Fruit fly (Drosophila melanogaster) whole organism, embryonic: ENCODE measurements around the gene Helz.

ENCODE experiments used
- Atf3 ChIP-seq: fragments of 200-800 bp; sonication (Bioruptor generic); optimal IDR thresholded peaks from 3 replicates; lab custom pipeline; 2016; ENCODE audit warnings: missing biosample characterization, missing genetic modification characterization
- BtbVII ChIP-seq: fragments of 200-800 bp; sonication (Bioruptor generic); optimal IDR thresholded peaks from 3 replicates; lab custom pipeline; 2017; ENCODE audit warnings: missing biosample characterization, mild to moderate bottlenecking, missing genetic modification characterization
- CG10147 ChIP-seq: fragments of 200-800 bp; sonication (Bioruptor generic); optimal IDR thresholded peaks from 2 replicates; lab custom pipeline; 2019; ENCODE audit warnings: missing biosample characterization, mild to moderate bottlenecking, missing genetic modification characterization, moderate library complexity
- CG11398 ChIP-seq: fragments of 200-800 bp; sonication (Bioruptor generic); optimal IDR thresholded peaks from 2 replicates; lab custom pipeline; 2016; ENCODE audit warnings: missing biosample characterization, missing genetic modification characterization
- CG12391 ChIP-seq: fragments of 200-800 bp; sonication (Bioruptor generic); optimal IDR thresholded peaks from 3 replicates; lab custom pipeline; 2018; ENCODE audit warnings: missing biosample characterization, mild to moderate bottlenecking, missing genetic modification characterization, moderate library complexity
- CG13624 ChIP-seq: fragments of 200-800 bp; sonication (Bioruptor generic); optimal IDR thresholded peaks from 2 replicates; lab custom pipeline; 2016; ENCODE audit warnings: missing biosample characterization, missing genetic modification characterization
- CG13894 ChIP-seq: fragments of 200-800 bp; sonication (Bioruptor generic); optimal IDR thresholded peaks from 3 replicates; lab custom pipeline; 2018; ENCODE audit warnings: missing biosample characterization, mild to moderate bottlenecking, missing genetic modification characterization, moderate library complexity
- CG15479 ChIP-seq: fragments of 200-800 bp; sonication (Bioruptor generic); optimal IDR thresholded peaks from 3 replicates; lab custom pipeline; 2019; ENCODE audit warnings: missing biosample characterization, mild to moderate bottlenecking, missing genetic modification characterization, moderate library complexity
- CG17186 ChIP-seq: fragments of 200-800 bp; sonication (Bioruptor generic); optimal IDR thresholded peaks from 3 replicates; lab custom pipeline; 2017; ENCODE audit warnings: missing biosample characterization, missing genetic modification reagents, missing genetic modification characterization
- CG17912 ChIP-seq: fragments of 200-800 bp; sonication (Bioruptor generic); optimal IDR thresholded peaks from 2 replicates; lab custom pipeline; 2018; ENCODE audit warnings: missing biosample characterization, mild to moderate bottlenecking, missing genetic modification characterization
- CG18476 ChIP-seq: fragments of 200-800 bp; sonication (Bioruptor generic); optimal IDR thresholded peaks from 2 replicates; lab custom pipeline; 2016; ENCODE audit warnings: missing biosample characterization, mild to moderate bottlenecking, missing genetic modification characterization
- CG31224 ChIP-seq: fragments of 200-800 bp; sonication (Bioruptor generic); IDR thresholded peaks from 2 replicates; pipeline ENCODE4 v1.3.6; 2022; ENCODE audit warnings: missing biosample characterization, missing genetic modification characterization
- CG4282 ChIP-seq: fragments of 200-800 bp; sonication (Bioruptor generic); optimal IDR thresholded peaks from 2 replicates; lab custom pipeline; 2016; ENCODE audit warnings: missing biosample characterization, missing genetic modification characterization
- CG4328 ChIP-seq: fragments of 200-800 bp; sonication (Bioruptor generic); optimal IDR thresholded peaks from 3 replicates; lab custom pipeline; 2017; ENCODE audit warnings: missing biosample characterization, missing genetic modification reagents, missing genetic modification characterization
- CG4820 ChIP-seq: fragments of 200-800 bp; sonication (Bioruptor generic); optimal IDR thresholded peaks from 3 replicates; lab custom pipeline; 2016; ENCODE audit warnings: missing biosample characterization, missing genetic modification characterization
- CG7271 ChIP-seq: fragments of 200-800 bp; sonication (Bioruptor generic); optimal IDR thresholded peaks from 2 replicates; lab custom pipeline; 2018; ENCODE audit warnings: missing biosample characterization, mild to moderate bottlenecking, missing genetic modification characterization, moderate library complexity
- Dll ChIP-seq: fragments of 200-800 bp; sonication (Bioruptor generic); IDR thresholded peaks from 4 replicates; pipeline ENCODE4 v1.3.6; 2022; ENCODE audit warnings: missing biosample characterization, missing genetic modification characterization; ENCODE audit not compliant: partially characterized antibody
- E2f1 ChIP-seq: fragments of 200-800 bp; sonication (Bioruptor generic); IDR thresholded peaks from 2 replicates; pipeline ENCODE4 v1.3.6; 2022; ENCODE audit warnings: missing biosample characterization, missing genetic modification characterization
- Fer1 ChIP-seq: fragments of 200-800 bp; sonication (Bioruptor generic); optimal IDR thresholded peaks from 2 replicates; lab custom pipeline; 2017; ENCODE audit warnings: missing biosample characterization, mild to moderate bottlenecking, missing genetic modification characterization
- Gsc ChIP-seq: fragments of 200-800 bp; sonication (Bioruptor generic); IDR thresholded peaks from 2 replicates; pipeline ENCODE4 v1.3.6; 2022; ENCODE audit warnings: missing biosample characterization, missing genetic modification characterization
- Max ChIP-seq: fragments of 200-800 bp; sonication (Bioruptor generic); optimal IDR thresholded peaks from 2 replicates; lab custom pipeline; 2016; ENCODE audit warnings: missing biosample characterization, mild to moderate bottlenecking, missing genetic modification characterization
- NC2β ChIP-seq: fragments of 200-800 bp; sonication (Bioruptor generic); optimal IDR thresholded peaks from 2 replicates; lab custom pipeline; 2016; ENCODE audit warnings: missing biosample characterization, missing genetic modification characterization
- Neu2 ChIP-seq: fragments of 200-800 bp; sonication (Bioruptor generic); optimal IDR thresholded peaks from 3 replicates; lab custom pipeline; 2016; ENCODE audit warnings: missing biosample characterization, missing genetic modification characterization, borderline replicate concordance
- Oaz ChIP-seq: fragments of 200-800 bp; sonication (Bioruptor generic); IDR thresholded peaks from 2 replicates; pipeline ENCODE4 v1.3.6; 2022; ENCODE audit warnings: missing biosample characterization, missing genetic modification characterization
- Pdp1 ChIP-seq, 2 experiments: fragments of 200-800 bp; sonication (Bioruptor generic); optimal IDR thresholded peaks; 3 replicates each; lab custom pipeline; 2016; ENCODE audit warnings: missing biosample characterization in 2 of 2, missing genetic modification characterization in 2 of 2, mild to moderate bottlenecking in 1 of 2, moderate library complexity in 1 of 2
- Ravus ChIP-seq: fragments of 200-800 bp; sonication (Bioruptor generic); IDR thresholded peaks from 2 replicates; pipeline ENCODE4 v1.3.6; 2022; ENCODE audit warnings: missing biosample characterization, missing genetic modification characterization
- Taf1 ChIP-seq: fragments of 200-800 bp; sonication (Bioruptor generic); IDR thresholded peaks from 2 replicates; pipeline ENCODE4 v1.3.6; 2022; ENCODE audit warnings: missing biosample characterization, missing genetic modification characterization
- ac ChIP-seq: fragments of 200-800 bp; sonication (Bioruptor generic); optimal IDR thresholded peaks from 3 replicates; lab custom pipeline; 2017; ENCODE audit warnings: missing biosample characterization, mild to moderate bottlenecking, missing genetic modification characterization
- btn ChIP-seq: fragments of 200-800 bp; sonication (Bioruptor generic); optimal IDR thresholded peaks from 2 replicates; lab custom pipeline; 2016; ENCODE audit warnings: missing biosample characterization, missing genetic modification characterization
- dysf ChIP-seq: fragments of 200-800 bp; sonication (Bioruptor generic); IDR thresholded peaks from 3 replicates; pipeline ENCODE4 v1.3.6; 2022; ENCODE audit warnings: missing biosample characterization, missing genetic modification characterization
- fd3F ChIP-seq: fragments of 200-800 bp; sonication (Bioruptor generic); optimal IDR thresholded peaks from 2 replicates; lab custom pipeline; 2018; ENCODE audit warnings: missing biosample characterization, mild to moderate bottlenecking, missing genetic modification characterization, moderate library complexity
- gem ChIP-seq: fragments of 200-800 bp; sonication (Bioruptor generic); optimal IDR thresholded peaks from 2 replicates; lab custom pipeline; 2019; ENCODE audit warnings: missing biosample characterization, mild to moderate bottlenecking, missing genetic modification characterization, moderate library complexity
- h ChIP-seq: fragments of >200 bp; optimal IDR thresholded peaks from 2 replicates; lab custom pipeline; 2017
- insv ChIP-seq, 2 experiments: fragments of 200-800 bp; sonication (Bioruptor generic); optimal IDR thresholded peaks; 3 replicates each; lab custom pipeline; 2016 to 2018; ENCODE audit warnings: missing biosample characterization in 2 of 2, missing genetic modification characterization in 2 of 2
- jing ChIP-seq: fragments of 200-800 bp; sonication (Bioruptor generic); optimal IDR thresholded peaks from 2 replicates; lab custom pipeline; 2018; ENCODE audit warnings: missing biosample characterization, mild to moderate bottlenecking, missing genetic modification characterization
- klu ChIP-seq: fragments of 200-800 bp; sonication (Bioruptor generic); IDR thresholded peaks from 2 replicates; pipeline ENCODE4 v1.3.6; 2022; ENCODE audit warnings: missing biosample characterization, missing genetic modification characterization
- lov ChIP-seq, 2 experiments: fragments of 200-800 bp in 1 of 2; fragments of >200 bp in 1 of 2; sonication (Bioruptor generic) in 1 of 2; IDR thresholded peaks in 1 of 2; optimal IDR thresholded peaks in 1 of 2; 2 replicates in 1 of 2; 3 replicates in 1 of 2; pipeline versions ENCODE4 v1.3.6 to Lab custom; 2017 to 2022; ENCODE audit warnings: missing biosample characterization in 1 of 2, missing genetic modification characterization in 1 of 2
- pita ChIP-seq: fragments of 200-800 bp; sonication (Bioruptor generic); optimal IDR thresholded peaks from 2 replicates; lab custom pipeline; 2017; ENCODE audit warnings: missing biosample characterization, mild to moderate bottlenecking, missing genetic modification characterization
- pros ChIP-seq: fragments of 200-800 bp; sonication (Bioruptor generic); optimal IDR thresholded peaks from 3 replicates; lab custom pipeline; 2019; ENCODE audit warnings: missing biosample characterization, mild to moderate bottlenecking, missing genetic modification characterization, moderate library complexity
- pum ChIP-seq: fragments of 200-800 bp; sonication (Bioruptor generic); optimal IDR thresholded peaks from 2 replicates; lab custom pipeline; 2016; ENCODE audit warnings: missing biosample characterization, missing genetic modification characterization
- ranshi ChIP-seq: fragments of 200-800 bp; sonication (Bioruptor generic); IDR thresholded peaks from 2 replicates; pipeline ENCODE4 v1.3.6; 2022; ENCODE audit warnings: missing biosample characterization, missing genetic modification characterization
- rib ChIP-seq: fragments of 200-800 bp; sonication (Bioruptor generic); IDR thresholded peaks from 2 replicates; pipeline ENCODE4 v1.3.6; 2022; ENCODE audit warnings: missing biosample characterization, missing genetic modification characterization
- schlank ChIP-seq: fragments of 200-800 bp; sonication (Bioruptor generic); optimal IDR thresholded peaks from 2 replicates; lab custom pipeline; 2018; ENCODE audit warnings: missing biosample characterization, mild to moderate bottlenecking, missing genetic modification characterization
- sd ChIP-seq: fragments of 200-800 bp; sonication (Bioruptor generic); optimal IDR thresholded peaks from 3 replicates; lab custom pipeline; 2018; ENCODE audit warnings: missing biosample characterization, mild to moderate bottlenecking, missing genetic modification characterization, moderate library complexity
- tll ChIP-seq, 2 experiments: fragments of 200-800 bp in 1 of 2; fragments of >200 bp in 1 of 2; sonication (Bioruptor generic) in 1 of 2; optimal IDR thresholded peaks; 2 replicates each; lab custom pipeline; 2017 to 2019; ENCODE audit warnings: missing biosample characterization in 2 of 2, missing genetic modification characterization in 2 of 2, mild to moderate bottlenecking in 1 of 2, moderate library complexity in 1 of 2
- tup ChIP-seq: fragments of 200-800 bp; sonication (Bioruptor generic); optimal IDR thresholded peaks from 2 replicates; lab custom pipeline; 2016; ENCODE audit warnings: missing biosample characterization, mild to moderate bottlenecking, missing genetic modification characterization, moderate library complexity
- wdn ChIP-seq: fragments of 200-800 bp; sonication (Bioruptor generic); IDR thresholded peaks from 2 replicates; pipeline ENCODE4 v1.3.6; 2022; ENCODE audit warnings: missing biosample characterization, missing genetic modification characterization
- zen ChIP-seq: fragments of 200-800 bp; sonication (Bioruptor generic); optimal IDR thresholded peaks from 3 replicates; lab custom pipeline; 2018; ENCODE audit warnings: missing biosample characterization, mild to moderate bottlenecking, missing genetic modification characterization, moderate library complexity
- zfh2 ChIP-seq: fragments of 200-800 bp; sonication (Bioruptor generic); optimal IDR thresholded peaks from 2 replicates; lab custom pipeline; 2016; ENCODE audit warnings: missing biosample characterization, missing genetic modification characterization

Helz gene

dm6 chr3L:14786230-14786850 is 3.4 kb upstream of the Helz start, which contains the start of the genes bmm and Tdrd3 (continued):
- TF ChIP-seq Fer1 (GFP tag; lab: Kevin White, UChicago): peak; percentile 74
- TF ChIP-seq lov (optimal IDR thresholded peaks at IDR 0.05; lab: Kevin White, UChicago): no peak
- no peak for TF ChIP-seq lov (GFP tag; IDR thresholded peaks at IDR 0.05; lab: Robert Waterston, UW)
- peak; percentile 62; the same call in 1 of the 2 replicates for TF ChIP-seq E2f1
- peak; percentile 55; the same call in 1 of the 2 replicates for TF ChIP-seq Taf1 (GFP tag; lab: Robert Waterston, UW)
- TF ChIP-seq jing (GFP tag; lab: Kevin White, UChicago): no peak
- no peak for TF ChIP-seq pros (GFP tag; lab: Kevin White, UChicago)
- peak; percentile 47 for TF ChIP-seq CG18476
- TF ChIP-seq insv (GFP tag; optimal IDR thresholded peaks at IDR 0.05; lab: Kevin White, UChicago): peak in 1 of 2 experiments; percentile 63
- TF ChIP-seq dysf (GFP tag; lab: Robert Waterston, UW): peak; percentile 82
- no peak for TF ChIP-seq Gsc (GFP tag; lab: Robert Waterston, UW)
- TF ChIP-seq gem (tag; lab: Kevin White, UChicago): peak; percentile 91
- peak; percentile 32 for TF ChIP-seq schlank (tag; lab: Kevin White, UChicago)
- no peak for TF ChIP-seq CG17912 (GFP tag; lab: Kevin White, UChicago)
- peak; percentile 46 for TF ChIP-seq pum (GFP tag; lab: Kevin White, UChicago)
- TF ChIP-seq h (lab: Kevin White, UChicago): no peak
- peak; percentile 74 for TF ChIP-seq CG4820 (GFP tag; lab: Kevin White, UChicago)
- peak; percentile 95 for TF ChIP-seq CG12391 (tag; lab: Kevin White, UChicago)
- peak; percentile 39 for TF ChIP-seq Max (GFP tag; lab: Kevin White, UChicago)
- TF ChIP-seq CG11398 (GFP tag; lab: Kevin White, UChicago): no peak
- TF ChIP-seq Ravus: no peak
- TF ChIP-seq Atf3: no peak
- TF ChIP-seq Pdp1 (GFP tag; optimal IDR thresholded peaks at IDR 0.05; lab: Kevin White, UChicago): peak; percentile 34 to 38
- peak; percentile 43; the same call in 1 of the 2 replicates for TF ChIP-seq wdn (GFP tag; lab: Robert Waterston, UW)
- TF ChIP-seq zfh2 (GFP tag; lab: Kevin White, UChicago): peak; percentile 88
- TF ChIP-seq pita: no peak
- no peak for TF ChIP-seq btn (GFP tag; lab: Kevin White, UChicago)
- TF ChIP-seq fd3F (GFP tag; lab: Kevin White, UChicago): peak; percentile 82
- TF ChIP-seq CG31224: peak; percentile 69
- no peak for TF ChIP-seq BtbVII (GFP tag; lab: Kevin White, UChicago)
- peak; percentile 56 for TF ChIP-seq sd (tag; lab: Kevin White, UChicago)
- peak; percentile 79 for TF ChIP-seq CG4328 (GFP tag; lab: Kevin White, UChicago)
- TF ChIP-seq CG13624 (GFP tag; lab: Kevin White, UChicago): peak; percentile 35
- TF ChIP-seq Neu2: no peak
- TF ChIP-seq CG4282 (GFP tag; lab: Kevin White, UChicago): no peak
- TF ChIP-seq zen (tag; lab: Kevin White, UChicago): peak; percentile 90
- TF ChIP-seq NC2β (GFP tag; lab: Kevin White, UChicago): no peak
- TF ChIP-seq tup: peak; percentile 51
- no peak for TF ChIP-seq CG17186 (GFP tag; lab: Kevin White, UChicago)
- no peak for TF ChIP-seq CG15479
- TF ChIP-seq rib (GFP tag; lab: Robert Waterston, UW): peak; percentile 83
- peak; percentile 86 for TF ChIP-seq CG10147 (GFP tag; lab: Kevin White, UChicago)
- peak; percentile 64 for TF ChIP-seq Oaz (GFP tag; lab: Robert Waterston, UW)
- peak; percentile 70; the same call in 1 of the 2 replicates for TF ChIP-seq ranshi (GFP tag; lab: Robert Waterston, UW)
- TF ChIP-seq CG13894 (tag; lab: Kevin White, UChicago): peak; percentile 88
- TF ChIP-seq klu (GFP tag; lab: Robert Waterston, UW): peak; percentile 34; the same call in 1 of the 2 replicates
- TF ChIP-seq CG7271 (tag; lab: Kevin White, UChicago): peak; percentile 46
- TF ChIP-seq Dll (GFP tag; lab: Robert Waterston, UW): peak; percentile 94
- no peak for TF ChIP-seq ac
- TF ChIP-seq tll (GFP tag; optimal IDR thresholded peaks at IDR 0.05; lab: Kevin White, UChicago): peak in 1 of 2 experiments; percentile 53
